Fruit fly (Drosophila melanogaster) whole organism, adult: Measurements from ENCODE around the gene CG8665.

Experiments used
- CG11617 ChIP-seq: fragments of 200-800 bp; sonication (Bioruptor generic); optimal IDR thresholded peaks from 2 replicates; lab custom pipeline; 2017; ENCODE audit warnings: mild to moderate bottlenecking, missing biosample characterization, missing genetic modification reagents, missing genetic modification characterization
- CG12768 ChIP-seq: fragments of 200-800 bp; sonication (Bioruptor generic); optimal IDR thresholded peaks from 2 replicates; lab custom pipeline; 2017; ENCODE audit warnings: missing biosample characterization, missing genetic modification characterization, mild to moderate bottlenecking, moderate library complexity, missing genetic modification reagents
- CG14711 ChIP-seq: fragments of 200-800 bp; sonication (Bioruptor generic); optimal IDR thresholded peaks from 2 replicates; lab custom pipeline; 2018; ENCODE audit warnings: missing biosample characterization, mild to moderate bottlenecking, missing genetic modification characterization, moderate library complexity
- CG1620 ChIP-seq: fragments of 200-800 bp; sonication (Bioruptor generic); optimal IDR thresholded peaks from 2 replicates; lab custom pipeline; 2016; ENCODE audit warnings: missing biosample characterization, missing genetic modification characterization
- CG33017 ChIP-seq: fragments of 200-800 bp; sonication (Bioruptor generic); optimal IDR thresholded peaks from 2 replicates; lab custom pipeline; 2018; ENCODE audit warnings: missing biosample characterization, mild to moderate bottlenecking, missing genetic modification characterization, moderate library complexity
- CG5204 ChIP-seq: fragments of 200-800 bp; sonication (Bioruptor generic); optimal IDR thresholded peaks from 2 replicates; lab custom pipeline; 2016; ENCODE audit warnings: missing biosample characterization, missing genetic modification characterization
- CG7101 ChIP-seq: fragments of 200-800 bp; sonication (Bioruptor generic); optimal IDR thresholded peaks from 2 replicates; lab custom pipeline; 2018; ENCODE audit warnings: missing biosample characterization, mild to moderate bottlenecking, missing genetic modification characterization, moderate library complexity
- Clk ChIP-seq: fragments of 200-800 bp; sonication (Bioruptor generic); optimal IDR thresholded peaks from 2 replicates; lab custom pipeline; 2017; ENCODE audit warnings: missing biosample characterization, missing genetic modification characterization
- Mnt ChIP-seq: fragments of 200-800 bp; sonication (Bioruptor generic); optimal IDR thresholded peaks from 2 replicates; lab custom pipeline; 2016; ENCODE audit warnings: missing biosample characterization, mild to moderate bottlenecking, missing genetic modification characterization
- bab1 ChIP-seq: fragments of 200-800 bp; sonication (Bioruptor generic); optimal IDR thresholded peaks from 3 replicates; lab custom pipeline; 2019; ENCODE audit warnings: missing biosample characterization, mild to moderate bottlenecking, missing genetic modification characterization, moderate library complexity
- kay ChIP-seq: fragments of 200-800 bp; sonication (Bioruptor generic); peaks from one replicate; lab custom pipeline; 2016; ENCODE audit warnings: missing biosample characterization, missing genetic modification characterization, borderline replicate concordance
- pad ChIP-seq: fragments of 200-800 bp; sonication (Bioruptor generic); optimal IDR thresholded peaks from 3 replicates; lab custom pipeline; 2017; ENCODE audit warnings: missing biosample characterization, missing genetic modification characterization, mild to moderate bottlenecking, moderate library complexity, missing genetic modification reagents
- tj ChIP-seq: fragments of 200-800 bp; sonication (Bioruptor generic); optimal IDR thresholded peaks from 3 replicates; lab custom pipeline; 2017; ENCODE audit warnings: missing biosample characterization, mild to moderate bottlenecking, missing genetic modification characterization, moderate library complexity
- toe ChIP-seq: fragments of 200-800 bp; sonication (Bioruptor generic); optimal IDR thresholded peaks from 2 replicates; lab custom pipeline; 2016; ENCODE audit warnings: missing biosample characterization, missing genetic modification characterization

- TF ChIP-seq pad (GFP tag; lab: Kevin White, UChicago) (no peak), CG14711 (tag; lab: Kevin White, UChicago) (no peak), bab1 (GFP tag; lab: Kevin White, UChicago) (no peak), CG33017 (tag; lab: Kevin White, UChicago) (no peak), CG1620 (GFP tag; lab: Kevin White, UChicago) (no peak), Mnt (GFP tag; lab: Kevin White, UChicago) (no peak), CG11617 (no peak), kay (GFP tag; lab: Kevin White, UChicago) (no peak), toe (GFP tag; lab: Kevin White, UChicago) (no peak), CG5204 (no peak), CG12768 (GFP tag; lab: Kevin White, UChicago) (no peak), Clk (GFP tag; lab: Kevin White, UChicago) (no peak), tj (GFP tag; lab: Kevin White, UChicago) (no peak), CG7101 (tag; lab: Kevin White, UChicago) (no peak)
Measured at dm6 chr2L:21369606-21370005, 1.4 kb upstream of the CG8665 start, which contains the start of gene Gr39b.
